Worm (Caenorhabditis elegans): ENCODE measurements around the gene lipl-4.

- no peak for TF ChIP-seq nhr-12 (tag; optimal IDR thresholded peaks at IDR 0.05)
- no peak for TF ChIP-seq elt-3 (tag; optimal IDR thresholded peaks at IDR 0.05)
- no peak for TF ChIP-seq hlh-1 (tag; optimal IDR thresholded peaks at IDR 0.05)
- TF ChIP-seq lin-13 (tag; optimal IDR thresholded peaks at IDR 0.05), result no peak
These were observed 43.6 kb upstream of the lipl-4 start for ce11 chrV:6506238-6506956.
